Worm (Caenorhabditis elegans) whole organism, young adult: Measurements from ENCODE around the gene M04C3.5.

Experiments
- K12H6.12 ChIP-seq: fragments of 200-800 bp; sonication (Bioruptor generic); optimal IDR thresholded peaks from 2 replicates; lab custom pipeline; 2018; ENCODE audit warnings: mild to moderate bottlenecking, missing genetic modification characterization, missing compliant biosample characterization
- lin-26 ChIP-seq: fragments of 200-800 bp; sonication (Bioruptor generic); IDR thresholded peaks from 2 replicates; pipeline ENCODE4 v1.3.6; 2022; ENCODE audit warnings: missing genetic modification reagents, missing genetic modification characterization, missing compliant biosample characterization

DNA sequence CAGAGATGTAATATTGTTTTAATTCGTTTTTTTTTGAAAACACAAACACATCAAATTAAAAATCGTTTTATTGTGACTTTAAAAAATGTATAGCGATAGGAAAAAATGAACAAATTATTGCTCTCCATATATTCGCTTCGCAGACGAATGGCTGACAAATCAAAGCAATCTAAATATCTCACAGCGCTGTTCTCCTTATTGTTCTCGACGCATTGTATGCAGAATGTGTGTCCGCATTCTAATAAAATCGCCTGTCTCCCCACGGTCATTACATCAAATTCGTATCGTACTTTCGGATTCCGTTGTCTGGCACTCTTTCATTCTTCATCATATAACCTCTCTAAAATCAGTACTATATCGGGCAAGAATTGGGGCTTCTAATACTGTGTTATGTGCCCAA is 28.3 kb downstream of the M04C3.5 start, which contains the start of gene Y43F8B.9:
- no peak for TF ChIP-seq K12H6.12 (tag; lab: Kevin White, UChicago)
- no peak for TF ChIP-seq lin-26
